Fruit fly (Drosophila melanogaster): ENCODE measurements around the gene Sirup.

Gene Sirup

dm6 chr2L:7997290-7998079 lies 1.2 kb upstream of the Sirup start:
- TF ChIP-seq insv (optimal IDR thresholded peaks at IDR 0.05) = no peak
- TF ChIP-seq h (optimal IDR thresholded peaks at IDR 0.05) = no peak
- TF ChIP-seq Sin3A (optimal IDR thresholded peaks at IDR 0.05) = no peak
- no peak for TF ChIP-seq ttk (optimal IDR thresholded peaks at IDR 0.05)
- TF ChIP-seq Myc (optimal IDR thresholded peaks at IDR 0.05) = no peak
- no peak for TF ChIP-seq psq (optimal IDR thresholded peaks at IDR 0.05)

dm6 chr2L:7998080-7998457 lies 600 bp upstream of the Sirup start, which contains the start of gene CG7227:
CG7227 (minus strand) TSS chr2L:7998151.
- TF ChIP-seq ttk (optimal IDR thresholded peaks at IDR 0.05) (no peak), h (optimal IDR thresholded peaks at IDR 0.05) (no peak), Sin3A (optimal IDR thresholded peaks at IDR 0.05) (no peak), Myc (optimal IDR thresholded peaks at IDR 0.05) (no peak), psq (optimal IDR thresholded peaks at IDR 0.05) (no peak), insv (optimal IDR thresholded peaks at IDR 0.05) (no peak)

- TF ChIP-seq ttk (optimal IDR thresholded peaks at IDR 0.05) (no peak), insv (optimal IDR thresholded peaks at IDR 0.05) (no peak), h (optimal IDR thresholded peaks at IDR 0.05) (no peak)
Measured at dm6 chr2L:8000578-8001040, 1.9 kb downstream of the Sirup start.

dm6 chr2L:8001694-8002627 lies 3.3 kb downstream of the Sirup start:
- TF ChIP-seq Myc (optimal IDR thresholded peaks at IDR 0.05) (no peak), insv (optimal IDR thresholded peaks at IDR 0.05) (no peak), Sin3A (optimal IDR thresholded peaks at IDR 0.05) (no peak), psq (optimal IDR thresholded peaks at IDR 0.05) (no peak), ttk (optimal IDR thresholded peaks at IDR 0.05) (no peak), h (optimal IDR thresholded peaks at IDR 0.05) (no peak)

dm6 chr2L:8004072-8004471 lies 5.4 kb downstream of the Sirup start, which contains the start of gene Wwox:
Wwox (minus strand) TSS chr2L:8004286.
- TF ChIP-seq psq (optimal IDR thresholded peaks at IDR 0.05) = no peak
- TF ChIP-seq Myc (optimal IDR thresholded peaks at IDR 0.05) = no peak
- TF ChIP-seq ttk (optimal IDR thresholded peaks at IDR 0.05) = no peak
- no peak for TF ChIP-seq Sin3A (optimal IDR thresholded peaks at IDR 0.05)
- no peak for TF ChIP-seq insv (optimal IDR thresholded peaks at IDR 0.05)
- no peak for TF ChIP-seq h (optimal IDR thresholded peaks at IDR 0.05)

- TF ChIP-seq psq (optimal IDR thresholded peaks at IDR 0.05) (no peak), h (optimal IDR thresholded peaks at IDR 0.05) (no peak), Sin3A (optimal IDR thresholded peaks at IDR 0.05) (no peak), insv (optimal IDR thresholded peaks at IDR 0.05) (no peak)
Measured at dm6 chr2L:8006038-8006437, 7.4 kb downstream of the Sirup start.

dm6 chr2L:8007160-8007876 lies 8.6 kb downstream of the Sirup start, which contains the start of gene Spn28Dc:
Spn28Dc (minus strand) TSS chr2L:8007210.
- no peak for TF ChIP-seq ttk (optimal IDR thresholded peaks at IDR 0.05)
- no peak for TF ChIP-seq psq (optimal IDR thresholded peaks at IDR 0.05)
- no peak for TF ChIP-seq Myc (optimal IDR thresholded peaks at IDR 0.05)
- no peak for TF ChIP-seq h (optimal IDR thresholded peaks at IDR 0.05)
- no peak for TF ChIP-seq Sin3A (optimal IDR thresholded peaks at IDR 0.05)
- TF ChIP-seq insv (optimal IDR thresholded peaks at IDR 0.05) = no peak

- TF ChIP-seq h (optimal IDR thresholded peaks at IDR 0.05) (no peak), psq (optimal IDR thresholded peaks at IDR 0.05) (no peak), insv (optimal IDR thresholded peaks at IDR 0.05) (no peak), Sin3A (optimal IDR thresholded peaks at IDR 0.05) (no peak), ttk (optimal IDR thresholded peaks at IDR 0.05) (no peak), Myc (optimal IDR thresholded peaks at IDR 0.05) (no peak)
Measured at dm6 chr2L:8009283-8010211, 10.9 kb downstream of the Sirup start, which contains the start of gene CG12560. CG12560 (minus strand) TSS chr2L:8009477.

- no peak for TF ChIP-seq h (optimal IDR thresholded peaks at IDR 0.05)
- TF ChIP-seq insv (optimal IDR thresholded peaks at IDR 0.05) = no peak
- no peak for TF ChIP-seq Myc (optimal IDR thresholded peaks at IDR 0.05)
- TF ChIP-seq psq (optimal IDR thresholded peaks at IDR 0.05) = no peak
- no peak for TF ChIP-seq ttk (optimal IDR thresholded peaks at IDR 0.05)
- no peak for TF ChIP-seq Sin3A (optimal IDR thresholded peaks at IDR 0.05)
Measured at dm6 chr2L:8010602-8011455, 12.2 kb downstream of the Sirup start, which contains the start of the genes Glyat and Tg. Glyat (minus strand) TSS chr2L:8010652. Tg (plus strand) TSS chr2L:8011405.

dm6 chr2L:8012551-8012950 lies 13.9 kb downstream of the Sirup start:
- TF ChIP-seq Myc (optimal IDR thresholded peaks at IDR 0.05) (no peak), psq (optimal IDR thresholded peaks at IDR 0.05) (no peak)
